Worm (Caenorhabditis elegans) whole organism, L1 larva: ENCODE data around the gene R11H6.2.

Experiments used
- C04F5.9 ChIP-seq: sonication (generic microtip); optimal IDR thresholded peaks from 2 replicates; lab custom pipeline; 2016; ENCODE audit warnings: missing genetic modification characterization, missing compliant biosample characterization
- F16B12.6 ChIP-seq: fragments of 150-350 bp; optimal IDR thresholded peaks from 2 replicates; lab custom pipeline; 2014; ENCODE audit warnings: missing biosample characterization, missing genetic modification characterization
- aha-1 ChIP-seq: fragments of 150-350 bp; optimal IDR thresholded peaks from 2 replicates; lab custom pipeline; 2014; ENCODE audit warnings: missing biosample characterization, missing genetic modification characterization
- aly-2 ChIP-seq: fragments of 150-350 bp; optimal IDR thresholded peaks from 2 replicates; lab custom pipeline; 2014; ENCODE audit warnings: missing biosample characterization, missing genetic modification characterization
- ama-1 ChIP-seq: fragments of 150-350 bp; optimal IDR thresholded peaks from 2 replicates; lab custom pipeline; 2014
- blmp-1 ChIP-seq: fragments of 150-350 bp; optimal IDR thresholded peaks from 2 replicates; lab custom pipeline; 2014; ENCODE audit warnings: missing biosample characterization, missing genetic modification characterization
- ces-1 ChIP-seq: fragments of 150-350 bp; optimal IDR thresholded peaks from 2 replicates; lab custom pipeline; 2014; ENCODE audit warnings: missing biosample characterization, missing genetic modification reagents, missing genetic modification characterization
- efl-1 ChIP-seq, 4 experiments: fragments of 150-350 bp; optimal IDR thresholded peaks in 3 of 4; peaks in 1 of 4; 1 replicate in 1 of 4; 2 replicates in 3 of 4; lab custom pipeline; 2014; ENCODE audit warnings: missing biosample characterization in 2 of 4, missing genetic modification characterization in 2 of 4, missing genetic modification reagents in 2 of 4
- efl-3 ChIP-seq: fragments of 200-800 bp; sonication (Bioruptor generic); optimal IDR thresholded peaks from 2 replicates; lab custom pipeline; 2018; ENCODE audit warnings: mild to moderate bottlenecking, missing genetic modification characterization, missing compliant biosample characterization
- fkh-10 ChIP-seq: sonication (generic microtip); optimal IDR thresholded peaks from 2 replicates; lab custom pipeline; 2017; ENCODE audit warnings: missing biosample characterization, missing genetic modification reagents, missing genetic modification characterization
- fos-1 ChIP-seq: fragments of 150-350 bp; optimal IDR thresholded peaks from 2 replicates; lab custom pipeline; 2014; ENCODE audit warnings: missing biosample characterization, missing genetic modification characterization
- hlh-17 ChIP-seq: fragments of 200-800 bp; sonication (Bioruptor generic); optimal IDR thresholded peaks from 2 replicates; lab custom pipeline; 2018; ENCODE audit warnings: missing genetic modification characterization, mild to moderate bottlenecking, missing compliant biosample characterization, moderate library complexity, borderline replicate concordance
- jun-1 ChIP-seq: fragments of 150-350 bp; optimal IDR thresholded peaks from 2 replicates; lab custom pipeline; 2014; ENCODE audit warnings: missing biosample characterization, missing genetic modification reagents, missing genetic modification characterization
- lin-13 ChIP-seq: fragments of 150-350 bp; optimal IDR thresholded peaks from 2 replicates; lab custom pipeline; 2014; ENCODE audit warnings: missing biosample characterization, missing genetic modification reagents, missing genetic modification characterization
- lin-14 ChIP-seq: fragments of 200-800 bp; sonication (Bioruptor generic); optimal IDR thresholded peaks from 2 replicates; lab custom pipeline; 2018; ENCODE audit warnings: mild to moderate bottlenecking, missing genetic modification characterization, moderate library complexity, missing compliant biosample characterization
- lin-15B ChIP-seq: fragments of 150-350 bp; sonication (generic microtip); optimal IDR thresholded peaks from 3 replicates; lab custom pipeline; 2014; ENCODE audit warnings: missing biosample characterization, missing genetic modification characterization
- lir-3 ChIP-seq: sonication (generic microtip); optimal IDR thresholded peaks from 2 replicates; lab custom pipeline; 2016; ENCODE audit warnings: mild to moderate bottlenecking, missing genetic modification characterization, moderate library complexity, missing compliant biosample characterization; ENCODE audit not compliant: poor library complexity
- lsy-2 ChIP-seq, 2 experiments: fragments of 150-350 bp; optimal IDR thresholded peaks; 2 replicates each; lab custom pipeline; 2014; ENCODE audit warnings: missing biosample characterization in 2 of 2, missing genetic modification characterization in 2 of 2
- mab-9 ChIP-seq: fragments of 200-800 bp; sonication (Bioruptor generic); IDR thresholded peaks from 2 replicates; pipeline ENCODE4 v1.3.6; 2022; ENCODE audit warnings: missing genetic modification reagents, missing genetic modification characterization, missing compliant biosample characterization
- mep-1 ChIP-seq: fragments of 150-350 bp; optimal IDR thresholded peaks from 2 replicates; lab custom pipeline; 2014; ENCODE audit warnings: missing biosample characterization, missing genetic modification characterization
- nhr-19 ChIP-seq: fragments of 200-800 bp; sonication (Bioruptor generic); conservative IDR thresholded peaks from 2 replicates; pipeline ENCODE4 v1.3.6; 2022; ENCODE audit warnings: missing genetic modification characterization, missing compliant biosample characterization
- nhr-71 ChIP-seq: sonication (generic microtip); optimal IDR thresholded peaks from 2 replicates; lab custom pipeline; 2016; ENCODE audit warnings: mild to moderate bottlenecking, missing genetic modification characterization, moderate library complexity, missing compliant biosample characterization
- nhr-76 ChIP-seq: sonication (generic microtip); optimal IDR thresholded peaks from 2 replicates; lab custom pipeline; 2017; ENCODE audit warnings: missing biosample characterization, missing genetic modification characterization
- nhr-85 ChIP-seq: sonication (generic microtip); peaks from one replicate; lab custom pipeline; 2016; ENCODE audit warnings: missing genetic modification characterization, inconsistent platforms, missing compliant biosample characterization
- pqm-1 ChIP-seq: sonication (generic microtip); optimal IDR thresholded peaks from 3 replicates; lab custom pipeline; 2017; ENCODE audit warnings: missing biosample characterization, missing genetic modification characterization
- rnt-1 ChIP-seq: sonication (generic microtip); optimal IDR thresholded peaks from 2 replicates; lab custom pipeline; 2016; ENCODE audit warnings: mild to moderate bottlenecking, missing genetic modification characterization, moderate library complexity, missing compliant biosample characterization
- snpc-4 ChIP-seq: fragments of 150-350 bp; optimal IDR thresholded peaks from 2 replicates; lab custom pipeline; 2014; ENCODE audit warnings: missing biosample characterization, missing genetic modification characterization
- snu-23 ChIP-seq: sonication (generic microtip); optimal IDR thresholded peaks from 2 replicates; lab custom pipeline; 2016; ENCODE audit warnings: missing genetic modification characterization, missing compliant biosample characterization
- sox-4 ChIP-seq: sonication (generic microtip); optimal IDR thresholded peaks from 2 replicates; lab custom pipeline; 2016; ENCODE audit warnings: missing genetic modification characterization, missing compliant biosample characterization
- sptf-1 ChIP-seq: fragments of 150-350 bp; optimal IDR thresholded peaks from 2 replicates; lab custom pipeline; 2014; ENCODE audit warnings: missing biosample characterization, missing genetic modification characterization
- swsn-7 ChIP-seq: sonication (generic microtip); optimal IDR thresholded peaks from 2 replicates; lab custom pipeline; 2016; ENCODE audit warnings: missing genetic modification characterization, missing compliant biosample characterization
- tbx-2 ChIP-seq: sonication (generic microtip); optimal IDR thresholded peaks from 2 replicates; lab custom pipeline; 2016; ENCODE audit warnings: missing genetic modification characterization, missing compliant biosample characterization
- tlp-1 ChIP-seq: fragments of 150-350 bp; optimal IDR thresholded peaks from 2 replicates; lab custom pipeline; 2014; ENCODE audit warnings: missing biosample characterization, missing genetic modification characterization
- unc-62 ChIP-seq: fragments of 150-350 bp; optimal IDR thresholded peaks from 2 replicates; lab custom pipeline; 2014; ENCODE audit warnings: missing biosample characterization, missing genetic modification reagents, missing genetic modification characterization
- vab-15 ChIP-seq: sonication (generic microtip); optimal IDR thresholded peaks from 2 replicates; lab custom pipeline; 2017; ENCODE audit warnings: missing genotype, mild to moderate bottlenecking, missing genetic modification characterization, missing compliant biosample characterization

The R11H6.2 gene

ce11 chrV:14612168-14612567, 14.4 kb downstream of the R11H6.2 start, which contains the start of the genes R11H6.5 and ccnk-1 (continued):
- no peak for TF ChIP-seq tlp-1 (tag; lab: Kevin White, UChicago)
- TF ChIP-seq mab-9 (GFP tag; lab: Robert Waterston, UW): no peak
- TF ChIP-seq sptf-1 (tag; lab: Kevin White, UChicago): no peak
- TF ChIP-seq lin-13: no peak
- peak; percentile 60 for TF ChIP-seq blmp-1
- no peak for TF ChIP-seq nhr-19
- TF ChIP-seq lir-3 (tag; lab: Kevin White, UChicago): no peak
- no peak for TF ChIP-seq nhr-76 (tag; lab: Kevin White, UChicago)
- peak; percentile 7 for TF ChIP-seq lin-15B (tag; lab: Kevin White, UChicago)
- TF ChIP-seq unc-62 (GFP tag; lab: Kevin White, UChicago): no peak
- no peak for TF ChIP-seq ces-1 (GFP tag; lab: Kevin White, UChicago)
- TF ChIP-seq lsy-2 (tag; optimal IDR thresholded peaks at IDR 0.05; lab: Kevin White, UChicago): peak; percentile 97 to 99
- TF ChIP-seq swsn-7 (tag; lab: Kevin White, UChicago): peak; percentile 36
- TF ChIP-seq jun-1: no peak

ce11 chrV:14614454-14614853, 16.6 kb downstream of the R11H6.2 start:
- TF ChIP-seq aly-2 (tag; lab: Kevin White, UChicago) (no peak), nhr-85 (tag; lab: Kevin White, UChicago) (no peak), lin-13 (no peak), hlh-17 (GFP tag; lab: Kevin White, UChicago) (no peak), nhr-71 (tag; lab: Kevin White, UChicago) (no peak), tbx-2 (no peak), pqm-1 (tag; lab: Kevin White, UChicago) (no peak), ama-1 (lab: Kevin White, UChicago) (no peak), rnt-1 (tag; lab: Kevin White, UChicago) (no peak), fkh-10 (GFP tag; lab: Kevin White, UChicago) (no peak), mab-9 (GFP tag; lab: Robert Waterston, UW) (no peak), efl-3 (GFP tag; lab: Kevin White, UChicago) (no peak), snpc-4 (tag; lab: Kevin White, UChicago) (no peak), tlp-1 (tag; lab: Kevin White, UChicago) (no peak), fos-1 (tag; lab: Kevin White, UChicago) (no peak)

- no peak for TF ChIP-seq lir-3 (tag; lab: Kevin White, UChicago)
- no peak for TF ChIP-seq mep-1
- TF ChIP-seq C04F5.9: no peak
- TF ChIP-seq aly-2 (tag; lab: Kevin White, UChicago): no peak
- no peak for TF ChIP-seq ama-1 (lab: Kevin White, UChicago)
- TF ChIP-seq sox-4 (tag; lab: Kevin White, UChicago): no peak
- no peak for TF ChIP-seq lsy-2 (tag; optimal IDR thresholded peaks at IDR 0.05; lab: Kevin White, UChicago)
- no peak for TF ChIP-seq mab-9 (GFP tag; lab: Robert Waterston, UW)
- TF ChIP-seq F16B12.6 (tag; lab: Kevin White, UChicago): no peak
- TF ChIP-seq snu-23 (GFP tag; lab: Kevin White, UChicago): no peak
- TF ChIP-seq efl-3 (GFP tag; lab: Kevin White, UChicago): no peak
- no peak for TF ChIP-seq vab-15 (tag; lab: Kevin White, UChicago)
- TF ChIP-seq aha-1 (tag; lab: Kevin White, UChicago): no peak
- TF ChIP-seq, all 84 proteins: peak for 0
These were observed 17.9 kb downstream of the R11H6.2 start for ce11 chrV:14615671-14616070.

ce11 chrV:14617711-14618110, 19.9 kb downstream of the R11H6.2 start:
- TF ChIP-seq ces-1 (GFP tag; lab: Kevin White, UChicago): no peak
- TF ChIP-seq efl-1 (optimal IDR thresholded peaks at IDR 0.05; lab: Kevin White, UChicago): no peak
- TF ChIP-seq efl-1 (GFP tag; optimal IDR thresholded peaks at IDR 0.05 in 1 of 2; lab: Kevin White, UChicago): peak in 1 of 2 experiments; percentile 52
- TF ChIP-seq lin-14 (GFP tag; lab: Kevin White, UChicago): peak; percentile 65
- TF ChIP-seq lsy-2 (tag; optimal IDR thresholded peaks at IDR 0.05; lab: Kevin White, UChicago): peak in 1 of 2 experiments; percentile 13
